Fruit fly (Drosophila melanogaster): ENCODE results near the gene CG5937.

DNA sequence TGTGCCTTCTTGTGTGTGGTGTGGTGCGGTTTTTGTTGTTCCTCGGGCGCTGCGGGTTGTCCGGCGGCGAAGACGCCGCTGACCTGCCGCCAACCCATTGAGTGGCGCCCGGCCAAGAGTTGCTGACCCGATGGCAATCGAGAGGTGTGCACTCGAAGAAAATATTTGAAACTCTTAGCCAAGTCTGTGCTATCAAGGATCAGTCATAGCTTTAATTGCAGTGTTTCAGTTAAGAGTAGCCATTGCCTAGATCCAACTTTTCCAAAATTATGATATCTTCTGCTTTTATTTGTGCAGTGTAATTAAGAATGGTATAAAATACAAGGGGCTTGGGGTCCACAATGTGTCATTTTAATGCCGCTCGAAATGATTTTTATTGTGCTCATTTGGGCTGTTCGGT lies 15.2 kb upstream of the CG5937 start:
- TF ChIP-seq N (GFP tag; optimal IDR thresholded peaks at IDR 0.05) (no peak), OdsH (GFP tag; optimal IDR thresholded peaks at IDR 0.05) (peak; percentile 65), h (GFP tag; optimal IDR thresholded peaks at IDR 0.05) (peak; percentile 70), Jra (GFP tag; optimal IDR thresholded peaks at IDR 0.05) (peak; percentile 28), Dfd (GFP tag; optimal IDR thresholded peaks at IDR 0.05) (no peak), Myc (optimal IDR thresholded peaks at IDR 0.05) (no peak), Hr78 (GFP tag; optimal IDR thresholded peaks at IDR 0.05) (no peak), usp (GFP tag; optimal IDR thresholded peaks at IDR 0.05) (no peak), psq (GFP tag; optimal IDR thresholded peaks at IDR 0.05) (peak; percentile 54), foxo (GFP tag; optimal IDR thresholded peaks at IDR 0.05) (peak in 1 of 2 experiments; percentile 67)
